Fruit fly (Drosophila melanogaster) whole organism, embryonic: ENCODE data around the gene CG31244.
A peak's percentile ranks its signal among the peaks of the same experiment; 100 is the strongest.

ENCODE experiments used
- Aef1 ChIP-seq: fragments of 200-800 bp; sonication (Bioruptor generic); IDR thresholded peaks from 3 replicates; pipeline ENCODE4 v1.3.6; 2022; ENCODE audit warnings: missing biosample characterization, missing genetic modification characterization
- Blimp-1 ChIP-seq: fragments of 200-800 bp; sonication (Bioruptor generic); optimal IDR thresholded peaks from 3 replicates; lab custom pipeline; 2018; ENCODE audit warnings: missing biosample characterization, missing genetic modification characterization, mild to moderate bottlenecking, moderate library complexity, missing genetic modification reagents
- CG1024 ChIP-seq: fragments of 200-800 bp; sonication (Bioruptor generic); IDR thresholded peaks from 2 replicates; pipeline ENCODE4 v1.3.6; 2022; ENCODE audit warnings: missing biosample characterization, missing genetic modification characterization
- CG11456 ChIP-seq: fragments of 200-800 bp; sonication (Bioruptor generic); IDR thresholded peaks from 3 replicates; pipeline ENCODE4 v1.3.6; 2022; ENCODE audit warnings: missing biosample characterization, missing genetic modification characterization
- CG13894 ChIP-seq: fragments of 200-800 bp; sonication (Bioruptor generic); optimal IDR thresholded peaks from 3 replicates; lab custom pipeline; 2018; ENCODE audit warnings: missing biosample characterization, mild to moderate bottlenecking, missing genetic modification characterization, moderate library complexity
- CG16779 ChIP-seq: fragments of 200-800 bp; sonication (Bioruptor generic); IDR thresholded peaks from 2 replicates; pipeline ENCODE4 v1.3.6; 2022; ENCODE audit warnings: missing biosample characterization, missing genetic modification characterization
- CG16815 ChIP-seq: fragments of 200-800 bp; sonication (Bioruptor generic); optimal IDR thresholded peaks from 3 replicates; lab custom pipeline; 2017; ENCODE audit warnings: missing biosample characterization, mild to moderate bottlenecking, missing genetic modification characterization
- CG17612 ChIP-seq: fragments of 200-800 bp; sonication (Bioruptor generic); IDR thresholded peaks from 2 replicates; pipeline ENCODE4 v1.3.6; 2022; ENCODE audit warnings: missing biosample characterization, missing genetic modification characterization
- CG31224 ChIP-seq: fragments of 200-800 bp; sonication (Bioruptor generic); IDR thresholded peaks from 2 replicates; pipeline ENCODE4 v1.3.6; 2022; ENCODE audit warnings: missing biosample characterization, missing genetic modification characterization
- CG34422 ChIP-seq: fragments of 200-800 bp; sonication (Bioruptor generic); IDR thresholded peaks from 3 replicates; pipeline ENCODE4 v1.3.6; 2022; ENCODE audit warnings: missing biosample characterization, missing genetic modification characterization
- CG4854 ChIP-seq: fragments of 200-800 bp; sonication (Bioruptor generic); optimal IDR thresholded peaks from 2 replicates; lab custom pipeline; 2016; ENCODE audit warnings: missing biosample characterization, missing genetic modification characterization, inconsistent platforms
- CG6689 ChIP-seq: fragments of 200-800 bp; sonication (Bioruptor generic); IDR thresholded peaks from 2 replicates; pipeline ENCODE4 v1.3.6; 2022; ENCODE audit warnings: missing biosample characterization, missing genetic modification characterization
- CG7963 ChIP-seq: fragments of 200-800 bp; sonication (Bioruptor generic); IDR thresholded peaks from 3 replicates; pipeline ENCODE4 v1.3.6; 2022; ENCODE audit warnings: missing biosample characterization, missing genetic modification characterization; ENCODE audit not compliant: partially characterized antibody
- CG8924 ChIP-seq: fragments of 200-800 bp; optimal IDR thresholded peaks from 3 replicates; lab custom pipeline; 2019; ENCODE audit warnings: missing biosample characterization, mild to moderate bottlenecking, missing genetic modification characterization, moderate library complexity
- Deaf1 ChIP-seq: fragments of 200-800 bp; optimal IDR thresholded peaks from 3 replicates; lab custom pipeline; 2019; ENCODE audit warnings: missing biosample characterization, mild to moderate bottlenecking, missing genetic modification characterization, moderate library complexity
- Doc2 ChIP-seq: fragments of 200-800 bp; sonication (Bioruptor generic); IDR thresholded peaks from 2 replicates; pipeline ENCODE4 v1.3.6; 2022; ENCODE audit warnings: missing biosample characterization, missing genetic modification characterization
- Doc3 ChIP-seq: fragments of 200-800 bp; sonication (Bioruptor generic); IDR thresholded peaks from 3 replicates; pipeline ENCODE4 v1.3.6; 2022; ENCODE audit warnings: missing biosample characterization, missing genetic modification characterization; ENCODE audit not compliant: partially characterized antibody
- Gsc ChIP-seq: fragments of 200-800 bp; sonication (Bioruptor generic); IDR thresholded peaks from 2 replicates; pipeline ENCODE4 v1.3.6; 2022; ENCODE audit warnings: missing biosample characterization, missing genetic modification characterization
- H2.0 ChIP-seq: fragments of 200-800 bp; sonication (Bioruptor generic); IDR thresholded peaks from 2 replicates; pipeline ENCODE4 v1.3.6; 2022; ENCODE audit warnings: missing biosample characterization, missing genetic modification characterization
- HHEX ChIP-seq: fragments of 200-800 bp; sonication (Bioruptor generic); optimal IDR thresholded peaks from 3 replicates; lab custom pipeline; 2017; ENCODE audit warnings: missing biosample characterization, mild to moderate bottlenecking, missing genetic modification characterization, missing genetic modification reagents
- Hey ChIP-seq: fragments of 200-800 bp; sonication (Bioruptor generic); optimal IDR thresholded peaks from 3 replicates; lab custom pipeline; 2018; ENCODE audit warnings: missing biosample characterization, mild to moderate bottlenecking, missing genetic modification characterization
- Jarid2 ChIP-seq: fragments of 200-800 bp; sonication (Bioruptor generic); optimal IDR thresholded peaks from 3 replicates; lab custom pipeline; 2017; ENCODE audit warnings: mild to moderate bottlenecking, missing biosample characterization, missing genetic modification reagents, missing genetic modification characterization
- Myb ChIP-seq: fragments of 200-800 bp; sonication (Bioruptor generic); optimal IDR thresholded peaks from 2 replicates; lab custom pipeline; 2016; ENCODE audit warnings: missing biosample characterization, missing genetic modification characterization
- Trl ChIP-seq, 3 experiments: fragments of >200 bp in 2 of 3; fragments of 200-800 bp in 1 of 3; sonication (Bioruptor generic) in 1 of 3; optimal IDR thresholded peaks; 2 replicates in 1 of 3; 3 replicates in 2 of 3; lab custom pipeline; 2016 to 2017; ENCODE audit warnings: missing biosample characterization in 1 of 3, missing genetic modification characterization in 1 of 3
- amos ChIP-seq: fragments of 200-800 bp; sonication (Bioruptor generic); IDR thresholded peaks from 2 replicates; pipeline ENCODE4 v1.3.6; 2022; ENCODE audit warnings: missing biosample characterization, missing genetic modification characterization; ENCODE audit not compliant: partially characterized antibody
- ara ChIP-seq: fragments of 200-800 bp; sonication (Bioruptor generic); IDR thresholded peaks from 2 replicates; pipeline ENCODE4 v1.3.6; 2022; ENCODE audit warnings: missing biosample characterization, missing genetic modification characterization
- cas ChIP-seq: fragments of 200-800 bp; sonication (Bioruptor generic); IDR thresholded peaks from 2 replicates; pipeline ENCODE4 v1.3.6; 2022; ENCODE audit warnings: missing biosample characterization, missing genetic modification characterization
- chinmo ChIP-seq: fragments of 200-800 bp; sonication (Bioruptor generic); IDR thresholded peaks from 4 replicates; pipeline ENCODE4 v1.3.6; 2022; ENCODE audit warnings: missing biosample characterization, missing genetic modification characterization; ENCODE audit not compliant: partially characterized antibody
- crol ChIP-seq: fragments of 200-800 bp; sonication (Bioruptor generic); IDR thresholded peaks from 2 replicates; pipeline ENCODE4 v1.3.6; 2022; ENCODE audit warnings: missing biosample characterization, missing genetic modification characterization
- dm ChIP-seq: fragments of 200-800 bp; sonication (Bioruptor generic); optimal IDR thresholded peaks from 3 replicates; lab custom pipeline; 2016; ENCODE audit warnings: missing biosample characterization, missing genetic modification characterization
- dpn ChIP-seq, 2 experiments: fragments of 200-800 bp; sonication (Bioruptor generic); optimal IDR thresholded peaks; 3 replicates each; lab custom pipeline; 2016; ENCODE audit warnings: missing biosample characterization in 2 of 2, missing genetic modification characterization in 2 of 2
- fu2 ChIP-seq: fragments of 200-800 bp; sonication (Bioruptor generic); optimal IDR thresholded peaks from 2 replicates; lab custom pipeline; 2016; ENCODE audit warnings: missing biosample characterization, missing genetic modification characterization
- gcm ChIP-seq: fragments of 200-800 bp; sonication (Bioruptor generic); optimal IDR thresholded peaks from 2 replicates; lab custom pipeline; 2019; ENCODE audit warnings: missing biosample characterization, mild to moderate bottlenecking, missing genetic modification characterization, moderate library complexity
- ind ChIP-seq: fragments of 200-800 bp; sonication (Bioruptor generic); optimal IDR thresholded peaks from 3 replicates; lab custom pipeline; 2016; ENCODE audit warnings: missing biosample characterization, missing genetic modification characterization
- insv ChIP-seq, 2 experiments: fragments of 200-800 bp; sonication (Bioruptor generic); optimal IDR thresholded peaks; 3 replicates each; lab custom pipeline; 2016 to 2018; ENCODE audit warnings: missing biosample characterization in 2 of 2, missing genetic modification characterization in 2 of 2
- lmd ChIP-seq: fragments of 200-800 bp; sonication (Bioruptor generic); IDR thresholded peaks from 2 replicates; pipeline ENCODE4 v1.3.6; 2022; ENCODE audit warnings: missing biosample characterization, missing genetic modification characterization
- lov ChIP-seq, 2 experiments: fragments of 200-800 bp in 1 of 2; fragments of >200 bp in 1 of 2; sonication (Bioruptor generic) in 1 of 2; IDR thresholded peaks in 1 of 2; optimal IDR thresholded peaks in 1 of 2; 2 replicates in 1 of 2; 3 replicates in 1 of 2; pipeline versions ENCODE4 v1.3.6 to Lab custom; 2017 to 2022; ENCODE audit warnings: missing biosample characterization in 1 of 2, missing genetic modification characterization in 1 of 2
- mam ChIP-seq: fragments of 200-800 bp; sonication (Bioruptor generic); optimal IDR thresholded peaks from 3 replicates; lab custom pipeline; 2016; ENCODE audit warnings: missing biosample characterization, missing genetic modification characterization
- mld ChIP-seq: fragments of 200-800 bp; sonication (Bioruptor generic); IDR thresholded peaks from 3 replicates; pipeline ENCODE4 v1.3.6; 2022; ENCODE audit warnings: missing biosample characterization, missing genetic modification characterization; ENCODE audit not compliant: partially characterized antibody
- nerfin-1 ChIP-seq: fragments of 200-800 bp; sonication (Bioruptor generic); optimal IDR thresholded peaks from 3 replicates; lab custom pipeline; 2019; ENCODE audit warnings: missing biosample characterization, mild to moderate bottlenecking, missing genetic modification characterization, moderate library complexity
- scrt ChIP-seq: fragments of 200-800 bp; sonication (Bioruptor generic); optimal IDR thresholded peaks from 2 replicates; lab custom pipeline; 2018; ENCODE audit warnings: missing biosample characterization, mild to moderate bottlenecking, missing genetic modification characterization, moderate library complexity
- slou ChIP-seq: fragments of 200-800 bp; sonication (Bioruptor generic); optimal IDR thresholded peaks from 3 replicates; lab custom pipeline; 2016; ENCODE audit warnings: missing biosample characterization, missing genetic modification characterization
- sr ChIP-seq: fragments of 200-800 bp; sonication (Bioruptor generic); IDR thresholded peaks from 3 replicates; pipeline ENCODE4 v1.3.6; 2022; ENCODE audit warnings: missing biosample characterization, missing genetic modification characterization
- sug ChIP-seq: fragments of 200-800 bp; optimal IDR thresholded peaks from 2 replicates; lab custom pipeline; 2019; ENCODE audit warnings: missing biosample characterization, mild to moderate bottlenecking, missing genetic modification characterization, moderate library complexity
- tll ChIP-seq, 2 experiments: fragments of 200-800 bp in 1 of 2; fragments of >200 bp in 1 of 2; sonication (Bioruptor generic) in 1 of 2; optimal IDR thresholded peaks; 2 replicates each; lab custom pipeline; 2017 to 2019; ENCODE audit warnings: missing biosample characterization in 2 of 2, missing genetic modification characterization in 2 of 2, mild to moderate bottlenecking in 1 of 2, moderate library complexity in 1 of 2
- tup ChIP-seq: fragments of 200-800 bp; sonication (Bioruptor generic); optimal IDR thresholded peaks from 2 replicates; lab custom pipeline; 2016; ENCODE audit warnings: missing biosample characterization, mild to moderate bottlenecking, missing genetic modification characterization, moderate library complexity
- vnd ChIP-seq: fragments of 200-800 bp; sonication (Bioruptor generic); IDR thresholded peaks from 3 replicates; pipeline ENCODE4 v1.3.6; 2022; ENCODE audit warnings: missing biosample characterization, missing genetic modification characterization; ENCODE audit not compliant: partially characterized antibody
- yki ChIP-seq: fragments of >200 bp; optimal IDR thresholded peaks from 3 replicates; lab custom pipeline; 2018

Gene CG31244

dm6 chr3R:19412434-19412833 lies 14.1 kb upstream of the CG31244 start, which contains the start of gene CG31221 (continued):
- TF ChIP-seq gcm (GFP tag; lab: Kevin White, UChicago) (no peak), CG16779 (GFP tag; lab: Robert Waterston, UW) (no peak), Aef1 (GFP tag; lab: Robert Waterston, UW) (peak; percentile 21; the same call in 1 of the 3 replicates), insv (GFP tag; optimal IDR thresholded peaks at IDR 0.05; lab: Kevin White, UChicago) (no peak), Jarid2 (GFP tag; lab: Kevin White, UChicago) (peak; percentile 25), sr (GFP tag; lab: Robert Waterston, UW) (peak; percentile 80; the same call in 2 of the 3 replicates), lmd (GFP tag; lab: Robert Waterston, UW) (0 out of 2 replicates have a peak, but pooled peaks have one; percentile 23), mld (GFP tag; lab: Robert Waterston, UW) (no peak), ara (GFP tag; lab: Robert Waterston, UW) (peak; percentile 25; the same call in 1 of the 2 replicates), CG11456 (GFP tag; lab: Robert Waterston, UW) (0 out of 3 replicates have a peak, but pooled peaks have one; percentile 44), CG7963 (GFP tag; lab: Robert Waterston, UW) (no peak), amos (GFP tag; lab: Robert Waterston, UW) (peak; percentile 41; the same call in 1 of the 2 replicates), mam (no peak), Hey (tag; lab: Kevin White, UChicago) (no peak)

- no peak for TF ChIP-seq fu2 (GFP tag; lab: Kevin White, UChicago)
- no peak for TF ChIP-seq cas (GFP tag; lab: Robert Waterston, UW)
- TF ChIP-seq chinmo (GFP tag; lab: Robert Waterston, UW): 0 out of 4 replicates have a peak, but pooled peaks have one; percentile 23
- no peak for TF ChIP-seq HHEX (GFP tag; lab: Kevin White, UChicago)
- no peak for TF ChIP-seq nerfin-1
- TF ChIP-seq CG6689 (GFP tag; lab: Robert Waterston, UW): no peak
- TF ChIP-seq yki: no peak
- no peak for TF ChIP-seq CG17612 (GFP tag; lab: Robert Waterston, UW)
- peak; percentile 75 for TF ChIP-seq CG13894
- 0 out of 3 replicates have a peak, but pooled peaks have one; percentile 12 for TF ChIP-seq vnd
- peak in 1 of 2 experiments; percentile 9 for TF ChIP-seq Trl (optimal IDR thresholded peaks at IDR 0.05; lab: Kevin White, UChicago)
- TF ChIP-seq Trl (GFP tag; optimal IDR thresholded peaks at IDR 0.05; lab: Kevin White, UChicago): no peak
- no peak for TF ChIP-seq H2.0 (GFP tag; lab: Robert Waterston, UW)
- TF ChIP-seq Doc3 (GFP tag; lab: Robert Waterston, UW): no peak
- TF ChIP-seq tup (GFP tag; lab: Kevin White, UChicago): no peak
- no peak for TF ChIP-seq CG1024 (GFP tag; lab: Robert Waterston, UW)
- TF ChIP-seq sug: no peak
- peak; percentile 62; the same call in 1 of the 3 replicates for TF ChIP-seq sr (GFP tag; lab: Robert Waterston, UW)
- TF ChIP-seq crol (GFP tag; lab: Robert Waterston, UW): peak; percentile 64; the same call in 1 of the 2 replicates
- TF ChIP-seq lov (optimal IDR thresholded peaks at IDR 0.05; lab: Kevin White, UChicago): no peak
- TF ChIP-seq lov (GFP tag; IDR thresholded peaks at IDR 0.05; lab: Robert Waterston, UW): no peak
- no peak for TF ChIP-seq CG8924
- no peak for TF ChIP-seq Gsc (GFP tag; lab: Robert Waterston, UW)
- TF ChIP-seq tll (GFP tag; optimal IDR thresholded peaks at IDR 0.05; lab: Kevin White, UChicago): no peak
- TF ChIP-seq CG31224: peak; percentile 98
- peak; percentile 62 for TF ChIP-seq Deaf1 (tag; lab: Kevin White, UChicago)
- no peak for TF ChIP-seq dm
- peak; percentile 67 for TF ChIP-seq scrt (GFP tag; lab: Kevin White, UChicago)
- TF ChIP-seq Myb (GFP tag; lab: Kevin White, UChicago): no peak
- TF ChIP-seq CG16815 (GFP tag; lab: Kevin White, UChicago): no peak
- 0 out of 3 replicates have a peak, but pooled peaks have one; percentile 21 for TF ChIP-seq CG34422 (GFP tag; lab: Robert Waterston, UW)
- TF ChIP-seq slou (GFP tag; lab: Kevin White, UChicago): no peak
- no peak for TF ChIP-seq Doc2
- no peak for TF ChIP-seq Blimp-1 (GFP tag; lab: Kevin White, UChicago)
- TF ChIP-seq dpn (GFP tag; optimal IDR thresholded peaks at IDR 0.05; lab: Kevin White, UChicago): no peak
- no peak for TF ChIP-seq ind (GFP tag; lab: Kevin White, UChicago)
- no peak for TF ChIP-seq CG4854 (GFP tag; lab: Kevin White, UChicago)
These were observed 13.0 kb upstream of the CG31244 start for dm6 chr3R:19411371-19411770.
